Fruit fly (Drosophila melanogaster) whole organism, embryonic: ENCODE measurements around the gene VhaM9.7-d.
"Not testable (repeated sequence)": the region's sequence is repeated elsewhere in the genome, so short reads cannot be mapped to it uniquely, and the experiment has no call there.

Experiments used
- CG11456 ChIP-seq: fragments of 200-800 bp; sonication (Bioruptor generic); IDR thresholded peaks from 3 replicates; pipeline ENCODE4 v1.3.6; 2022; ENCODE audit warnings: missing biosample characterization, missing genetic modification characterization
- CG3281 ChIP-seq: fragments of 200-800 bp; sonication (Bioruptor generic); optimal IDR thresholded peaks from 3 replicates; lab custom pipeline; 2017; ENCODE audit warnings: missing biosample characterization, mild to moderate bottlenecking, missing genetic modification characterization
- CG6654 ChIP-seq: fragments of 200-800 bp; sonication (Bioruptor generic); optimal IDR thresholded peaks from 2 replicates; lab custom pipeline; 2017; ENCODE audit warnings: missing biosample characterization, mild to moderate bottlenecking, missing genetic modification characterization
- HmgD ChIP-seq: fragments of 200-800 bp; sonication (Bioruptor generic); optimal IDR thresholded peaks from 3 replicates; lab custom pipeline; 2016; ENCODE audit warnings: missing biosample characterization, missing genetic modification characterization
- NFAT ChIP-seq: fragments of 200-800 bp; sonication (Bioruptor generic); IDR thresholded peaks from 2 replicates; pipeline ENCODE4 v1.3.6; 2022; ENCODE audit warnings: missing biosample characterization, missing genetic modification characterization
- Six4 ChIP-seq: fragments of 200-800 bp; sonication (Bioruptor generic); optimal IDR thresholded peaks from 2 replicates; lab custom pipeline; 2016; ENCODE audit warnings: missing biosample characterization, missing genetic modification characterization
- otp ChIP-seq: fragments of 200-800 bp; sonication (Bioruptor generic); IDR thresholded peaks from 3 replicates; pipeline ENCODE4, ENCODE4 v1.3.6; 2022; ENCODE audit warnings: missing biosample characterization, missing genetic modification characterization

- not testable (repeated sequence) for TF ChIP-seq CG3281 (GFP tag; lab: Kevin White, UChicago); CG6654; CG11456 (GFP tag; lab: Robert Waterston, UW); NFAT; HmgD (GFP tag; lab: Kevin White, UChicago); Six4; otp (GFP tag; lab: Robert Waterston, UW)
Observed at dm6 chr3R:16992716-16993115, 17.7 kb downstream of the VhaM9.7-d start, which contains the start of gene CG31274.
